Fruit fly (Drosophila melanogaster) whole organism, embryonic: ENCODE data around the gene CG10341.

Source experiments
- Atf-2 ChIP-seq: fragments of 200-800 bp; sonication (Bioruptor generic); optimal IDR thresholded peaks from 2 replicates; lab custom pipeline; 2016; ENCODE audit warnings: missing biosample characterization, missing genetic modification characterization
- CG10462 ChIP-seq: fragments of 200-800 bp; sonication (Bioruptor generic); optimal IDR thresholded peaks from 2 replicates; lab custom pipeline; 2016; ENCODE audit warnings: missing biosample characterization, missing genetic modification characterization
- CG10979 ChIP-seq: fragments of 200-800 bp; sonication (Bioruptor generic); optimal IDR thresholded peaks from 2 replicates; lab custom pipeline; 2018; ENCODE audit warnings: missing biosample characterization, mild to moderate bottlenecking, missing genetic modification characterization, moderate library complexity
- CG11085 ChIP-seq: fragments of 200-800 bp; sonication (Bioruptor generic); IDR thresholded peaks from 2 replicates; pipeline ENCODE4 v1.3.6; 2022; ENCODE audit warnings: missing biosample characterization, missing genetic modification characterization
- CG11504 ChIP-seq: fragments of 200-800 bp; sonication (Bioruptor generic); optimal IDR thresholded peaks from 3 replicates; lab custom pipeline; 2019; ENCODE audit warnings: missing biosample characterization, mild to moderate bottlenecking, missing genetic modification characterization, moderate library complexity
- CG11695 ChIP-seq: fragments of 200-800 bp; sonication (Bioruptor generic); IDR thresholded peaks from 3 replicates; pipeline ENCODE4 v1.3.6; 2022; ENCODE audit warnings: missing biosample characterization, missing genetic modification characterization
- CG13296 ChIP-seq: fragments of 200-800 bp; sonication (Bioruptor generic); optimal IDR thresholded peaks from 3 replicates; lab custom pipeline; 2018; ENCODE audit warnings: missing biosample characterization, mild to moderate bottlenecking, missing genetic modification characterization
- CG14441 ChIP-seq: fragments of 200-800 bp; sonication (Bioruptor generic); IDR thresholded peaks from 2 replicates; pipeline ENCODE4 v1.3.6; 2022; ENCODE audit warnings: missing biosample characterization, missing genetic modification characterization
- CG14965 ChIP-seq: fragments of 200-800 bp; sonication (Bioruptor generic); optimal IDR thresholded peaks from 2 replicates; lab custom pipeline; 2016; ENCODE audit warnings: missing biosample characterization, missing genetic modification characterization, borderline replicate concordance
- CG15601 ChIP-seq: fragments of 200-800 bp; sonication (Bioruptor generic); optimal IDR thresholded peaks from 3 replicates; lab custom pipeline; 2019; ENCODE audit warnings: missing biosample characterization, mild to moderate bottlenecking, missing genetic modification characterization, moderate library complexity
- CG2202 ChIP-seq: fragments of 200-800 bp; sonication (Bioruptor generic); optimal IDR thresholded peaks from 2 replicates; lab custom pipeline; 2018; ENCODE audit warnings: missing biosample characterization, mild to moderate bottlenecking, missing genetic modification characterization
- CG3065 ChIP-seq: fragments of 200-800 bp; sonication (Bioruptor generic); optimal IDR thresholded peaks from 2 replicates; lab custom pipeline; 2016; ENCODE audit warnings: missing biosample characterization, missing genetic modification characterization
- CG4424 ChIP-seq: fragments of 200-800 bp; sonication (Bioruptor generic); optimal IDR thresholded peaks from 3 replicates; lab custom pipeline; 2016; ENCODE audit warnings: missing biosample characterization, missing genetic modification characterization
- CG4707 ChIP-seq: fragments of 200-800 bp; sonication (Bioruptor generic); optimal IDR thresholded peaks from 2 replicates; lab custom pipeline; 2018; ENCODE audit warnings: missing biosample characterization, mild to moderate bottlenecking, missing genetic modification characterization, moderate library complexity
- CG5953 ChIP-seq: fragments of 200-800 bp; sonication (Bioruptor generic); IDR thresholded peaks from 2 replicates; pipeline ENCODE4 v1.3.6; 2022; ENCODE audit warnings: missing biosample characterization, missing genetic modification characterization
- CG6683 ChIP-seq: fragments of 200-800 bp; sonication (Bioruptor generic); optimal IDR thresholded peaks from 2 replicates; lab custom pipeline; 2017; ENCODE audit warnings: missing biosample characterization, mild to moderate bottlenecking, missing genetic modification characterization, missing genetic modification reagents
- CG7271 ChIP-seq: fragments of 200-800 bp; sonication (Bioruptor generic); optimal IDR thresholded peaks from 2 replicates; lab custom pipeline; 2018; ENCODE audit warnings: missing biosample characterization, mild to moderate bottlenecking, missing genetic modification characterization, moderate library complexity
- CG7357 ChIP-seq: fragments of 200-800 bp; sonication (Bioruptor generic); IDR thresholded peaks from 3 replicates; pipeline ENCODE4 v1.3.6; 2022; ENCODE audit warnings: missing biosample characterization, missing genetic modification characterization
- CG7745 ChIP-seq: fragments of 200-800 bp; sonication (Bioruptor generic); optimal IDR thresholded peaks from 2 replicates; lab custom pipeline; 2018; ENCODE audit warnings: missing biosample characterization, mild to moderate bottlenecking, missing genetic modification characterization, moderate library complexity
- CG7963 ChIP-seq: fragments of 200-800 bp; sonication (Bioruptor generic); IDR thresholded peaks from 3 replicates; pipeline ENCODE4 v1.3.6; 2022; ENCODE audit warnings: missing biosample characterization, missing genetic modification characterization; ENCODE audit not compliant: partially characterized antibody
- CG9215 ChIP-seq: fragments of 200-800 bp; sonication (Bioruptor generic); IDR thresholded peaks from 2 replicates; pipeline ENCODE4 v1.3.6; 2022; ENCODE audit warnings: missing biosample characterization, missing genetic modification characterization
- CTCF ChIP-seq: fragments of 200-800 bp; sonication (Bioruptor generic); optimal IDR thresholded peaks from 2 replicates; lab custom pipeline; 2017; ENCODE audit warnings: missing biosample characterization, mild to moderate bottlenecking, missing genetic modification characterization, moderate library complexity
- CrebB ChIP-seq: fragments of 200-800 bp; sonication (Bioruptor generic); optimal IDR thresholded peaks from 3 replicates; lab custom pipeline; 2018; ENCODE audit warnings: missing biosample characterization, mild to moderate bottlenecking, missing genetic modification characterization
- Doc2 ChIP-seq: fragments of 200-800 bp; sonication (Bioruptor generic); IDR thresholded peaks from 2 replicates; pipeline ENCODE4 v1.3.6; 2022; ENCODE audit warnings: missing biosample characterization, missing genetic modification characterization
- Dref ChIP-seq: fragments of 200-800 bp; sonication (Bioruptor generic); IDR thresholded peaks from 2 replicates; pipeline ENCODE4 v1.3.6; 2022; ENCODE audit warnings: missing biosample characterization, missing genetic modification characterization
- Eip74EF ChIP-seq, 2 experiments: fragments of 200-800 bp in 1 of 2; fragments of >200 bp in 1 of 2; sonication (Bioruptor generic) in 1 of 2; optimal IDR thresholded peaks; 2 replicates each; lab custom pipeline; 2017 to 2019; ENCODE audit warnings: missing biosample characterization in 2 of 2, missing genetic modification characterization in 2 of 2, mild to moderate bottlenecking in 1 of 2, moderate library complexity in 1 of 2
- Ets65A ChIP-seq: fragments of 200-800 bp; sonication (Bioruptor generic); peaks from one replicate; lab custom pipeline; 2016; ENCODE audit warnings: missing biosample characterization, missing genetic modification characterization
- Ets97D ChIP-seq: fragments of 200-800 bp; sonication (Bioruptor generic); optimal IDR thresholded peaks from 3 replicates; lab custom pipeline; 2016; ENCODE audit warnings: missing biosample characterization, missing genetic modification characterization
- Hr39 ChIP-seq: fragments of >200 bp; optimal IDR thresholded peaks from 2 replicates; lab custom pipeline; 2017
- Hr51 ChIP-seq, 2 experiments: fragments of 200-800 bp; sonication (Bioruptor generic); optimal IDR thresholded peaks; 2 replicates in 1 of 2; 3 replicates in 1 of 2; lab custom pipeline; 2016 to 2018; ENCODE audit warnings: missing biosample characterization in 2 of 2, missing genetic modification characterization in 2 of 2, mild to moderate bottlenecking in 1 of 2, moderate library complexity in 1 of 2
- Mad ChIP-seq: fragments of 200-800 bp; sonication (Bioruptor generic); optimal IDR thresholded peaks from 2 replicates; lab custom pipeline; 2016; ENCODE audit warnings: missing biosample characterization, missing genetic modification characterization
- Meics ChIP-seq: fragments of 200-800 bp; sonication (Bioruptor generic); optimal IDR thresholded peaks from 2 replicates; lab custom pipeline; 2017; ENCODE audit warnings: missing biosample characterization, mild to moderate bottlenecking, missing genetic modification characterization
- Spps ChIP-seq: fragments of 200-800 bp; sonication (Bioruptor generic); optimal IDR thresholded peaks from 2 replicates; lab custom pipeline; 2018; ENCODE audit warnings: missing biosample characterization, mild to moderate bottlenecking, missing genetic modification characterization
- chm ChIP-seq: fragments of 200-800 bp; sonication (Bioruptor generic); IDR thresholded peaks from 2 replicates; pipeline ENCODE4 v1.3.6; 2022; ENCODE audit warnings: missing biosample characterization, missing genetic modification characterization
- ci ChIP-seq: fragments of 200-800 bp; sonication (Bioruptor generic); IDR thresholded peaks from 3 replicates; pipeline ENCODE4 v1.3.6; 2022; ENCODE audit warnings: missing biosample characterization, missing genetic modification characterization
- ems ChIP-seq: fragments of 200-800 bp; sonication (Bioruptor generic); optimal IDR thresholded peaks from 3 replicates; lab custom pipeline; 2016; ENCODE audit warnings: missing biosample characterization, missing genetic modification characterization
- fd102C ChIP-seq: fragments of 200-800 bp; sonication (Bioruptor generic); optimal IDR thresholded peaks from 2 replicates; lab custom pipeline; 2018; ENCODE audit warnings: missing biosample characterization, mild to moderate bottlenecking, missing genetic modification characterization, moderate library complexity
- ham ChIP-seq: fragments of 200-800 bp; sonication (Bioruptor generic); IDR thresholded peaks from 2 replicates; pipeline ENCODE4 v1.3.6; 2022; ENCODE audit warnings: missing biosample characterization, missing genetic modification characterization
- insv ChIP-seq, 2 experiments: fragments of 200-800 bp; sonication (Bioruptor generic); optimal IDR thresholded peaks; 3 replicates each; lab custom pipeline; 2016 to 2018; ENCODE audit warnings: missing biosample characterization in 2 of 2, missing genetic modification characterization in 2 of 2
- lmd ChIP-seq: fragments of 200-800 bp; sonication (Bioruptor generic); IDR thresholded peaks from 2 replicates; pipeline ENCODE4 v1.3.6; 2022; ENCODE audit warnings: missing biosample characterization, missing genetic modification characterization
- lov ChIP-seq, 2 experiments: fragments of 200-800 bp in 1 of 2; fragments of >200 bp in 1 of 2; sonication (Bioruptor generic) in 1 of 2; IDR thresholded peaks in 1 of 2; optimal IDR thresholded peaks in 1 of 2; 2 replicates in 1 of 2; 3 replicates in 1 of 2; pipeline versions ENCODE4 v1.3.6 to Lab custom; 2017 to 2022; ENCODE audit warnings: missing biosample characterization in 1 of 2, missing genetic modification characterization in 1 of 2
- nerfin-2 ChIP-seq: fragments of 200-800 bp; sonication (Bioruptor generic); IDR thresholded peaks from 2 replicates; pipeline ENCODE4 v1.3.6; 2022; ENCODE audit warnings: missing biosample characterization, missing genetic modification characterization; ENCODE audit not compliant: partially characterized antibody
- otp ChIP-seq: fragments of 200-800 bp; sonication (Bioruptor generic); IDR thresholded peaks from 3 replicates; pipeline ENCODE4, ENCODE4 v1.3.6; 2022; ENCODE audit warnings: missing biosample characterization, missing genetic modification characterization
- peb ChIP-seq: fragments of 200-800 bp; sonication (Bioruptor generic); IDR thresholded peaks from 2 replicates; pipeline ENCODE4 v1.3.6; 2022; ENCODE audit warnings: missing biosample characterization, missing genetic modification characterization
- sim ChIP-seq: fragments of 200-800 bp; sonication (Bioruptor generic); IDR thresholded peaks from 2 replicates; pipeline ENCODE4 v1.3.6; 2022; ENCODE audit warnings: missing biosample characterization, missing genetic modification characterization
- slou ChIP-seq: fragments of 200-800 bp; sonication (Bioruptor generic); optimal IDR thresholded peaks from 3 replicates; lab custom pipeline; 2016; ENCODE audit warnings: missing biosample characterization, missing genetic modification characterization
- sna ChIP-seq: fragments of 200-800 bp; sonication (Bioruptor generic); IDR thresholded peaks from 2 replicates; pipeline ENCODE4 v1.3.6; 2022; ENCODE audit warnings: missing biosample characterization, missing genetic modification characterization; ENCODE audit not compliant: partially characterized antibody
- ttk ChIP-seq: fragments of 200-800 bp; sonication (Bioruptor generic); IDR thresholded peaks from 2 replicates; pipeline ENCODE4 v2.1.2; 2022; ENCODE audit warnings: missing biosample characterization, missing genetic modification characterization
- vvl ChIP-seq: fragments of 200-800 bp; sonication (Bioruptor generic); IDR thresholded peaks from 2 replicates; pipeline ENCODE4 v1.3.6; 2022; ENCODE audit warnings: missing biosample characterization, missing genetic modification characterization
- wek ChIP-seq: fragments of 200-800 bp; sonication (Bioruptor generic); optimal IDR thresholded peaks from 3 replicates; lab custom pipeline; 2018; ENCODE audit warnings: missing biosample characterization, mild to moderate bottlenecking, missing genetic modification characterization, moderate library complexity
- wor ChIP-seq: fragments of 200-800 bp; sonication (Bioruptor generic); IDR thresholded peaks from 2 replicates; pipeline ENCODE4 v1.3.6; 2022; ENCODE audit warnings: missing biosample characterization, missing genetic modification characterization
- zfh1 ChIP-seq: fragments of 200-800 bp; sonication (Bioruptor generic); IDR thresholded peaks from 3 replicates; pipeline ENCODE4 v1.3.6; 2022; ENCODE audit warnings: missing biosample characterization, missing genetic modification characterization

Gene CG10341

dm6 chr2L:18689376-18689775 is 9.1 kb upstream of the CG10341 start, which contains the start of gene CG10336 (continued):
- TF ChIP-seq CG14965 (GFP tag; lab: Kevin White, UChicago): no peak
- 0 out of 3 replicates have a peak, but pooled peaks have one; percentile 30 for TF ChIP-seq CG7963
- no peak for TF ChIP-seq chm
- TF ChIP-seq wek (GFP tag; lab: Kevin White, UChicago): no peak
- TF ChIP-seq CG5953 (GFP tag; lab: Robert Waterston, UW): no peak
- TF ChIP-seq CG10979: no peak
- TF ChIP-seq insv (GFP tag; optimal IDR thresholded peaks at IDR 0.05; lab: Kevin White, UChicago): no peak
- no peak for TF ChIP-seq Hr51 (GFP tag; optimal IDR thresholded peaks at IDR 0.05; lab: Kevin White, UChicago)
- no peak for TF ChIP-seq CG7745
- TF ChIP-seq CG2202: no peak
- no peak for TF ChIP-seq Hr39 (lab: Kevin White, UChicago)
- peak; percentile 9 for TF ChIP-seq Ets97D (GFP tag; lab: Kevin White, UChicago)
- no peak for TF ChIP-seq Doc2 (GFP tag; lab: Robert Waterston, UW)
- TF ChIP-seq sna (GFP tag; lab: Robert Waterston, UW): peak; percentile 38
- no peak for TF ChIP-seq zfh1 (GFP tag; lab: Robert Waterston, UW)
- TF ChIP-seq CG9215 (GFP tag; lab: Robert Waterston, UW): no peak
- TF ChIP-seq vvl: peak; percentile 48
- TF ChIP-seq ci: no peak
- TF ChIP-seq CG11695 (GFP tag; lab: Robert Waterston, UW): no peak
- no peak for TF ChIP-seq CG13296 (GFP tag; lab: Kevin White, UChicago)
- no peak for TF ChIP-seq CG6683 (GFP tag; lab: Kevin White, UChicago)
- no peak for TF ChIP-seq CTCF
- TF ChIP-seq CG7357 (GFP tag; lab: Robert Waterston, UW): no peak
- TF ChIP-seq CG4424 (GFP tag; lab: Kevin White, UChicago): no peak
- TF ChIP-seq Ets65A: no peak
- TF ChIP-seq otp (GFP tag; lab: Robert Waterston, UW): no peak
- TF ChIP-seq CG14441 (GFP tag; lab: Robert Waterston, UW): no peak
- no peak for TF ChIP-seq slou (GFP tag; lab: Kevin White, UChicago)
- TF ChIP-seq CG15601: no peak
- TF ChIP-seq Dref (GFP tag; lab: Robert Waterston, UW): peak; percentile 34; the same call in 1 of the 2 replicates
- no peak for TF ChIP-seq CG10462
- no peak for TF ChIP-seq CG3065 (GFP tag; lab: Kevin White, UChicago)
- no peak for TF ChIP-seq ttk
- TF ChIP-seq CG7271 (tag; lab: Kevin White, UChicago): no peak
- no peak for TF ChIP-seq lmd (GFP tag; lab: Robert Waterston, UW)
- TF ChIP-seq Spps: no peak
- TF ChIP-seq peb: no peak
- TF ChIP-seq CrebB (tag; lab: Kevin White, UChicago): no peak
- TF ChIP-seq Mad (GFP tag; lab: Kevin White, UChicago): no peak
- no peak for TF ChIP-seq CG11085 (GFP tag; lab: Robert Waterston, UW)
- no peak for TF ChIP-seq CG11504 (tag; lab: Kevin White, UChicago)
- no peak for TF ChIP-seq sim (GFP tag; lab: Robert Waterston, UW)
- no peak for TF ChIP-seq Meics (GFP tag; lab: Kevin White, UChicago)
- TF ChIP-seq ems (GFP tag; lab: Kevin White, UChicago): no peak
- TF ChIP-seq Atf-2 (GFP tag; lab: Kevin White, UChicago): no peak
- TF ChIP-seq ham (GFP tag; lab: Robert Waterston, UW): no peak
- no peak for TF ChIP-seq nerfin-2 (GFP tag; lab: Robert Waterston, UW)
- no peak for TF ChIP-seq wor (GFP tag; lab: Robert Waterston, UW)
- no peak for TF ChIP-seq lov (optimal IDR thresholded peaks at IDR 0.05; lab: Kevin White, UChicago)
- no peak for TF ChIP-seq lov (GFP tag; IDR thresholded peaks at IDR 0.05; lab: Robert Waterston, UW)
- no peak for TF ChIP-seq CG4707 (GFP tag; lab: Kevin White, UChicago)
- TF ChIP-seq fd102C (GFP tag; lab: Kevin White, UChicago): no peak
- TF ChIP-seq Eip74EF (GFP tag; optimal IDR thresholded peaks at IDR 0.05; lab: Kevin White, UChicago): no peak
